Fruit fly (Drosophila melanogaster) whole organism: ENCODE measurements around the gene CG15882.

Experiments
- CG8478 ChIP-seq: fragments of >200 bp; optimal IDR thresholded peaks from 2 replicates; lab custom pipeline; 2018; ENCODE audit warnings: inconsistent platforms
- pan ChIP-seq: fragments of >200 bp; optimal IDR thresholded peaks from 2 replicates; lab custom pipeline; 2017
- psq ChIP-seq: fragments of >200 bp; optimal IDR thresholded peaks from 2 replicates; lab custom pipeline; 2017

dm6 chrX:19166152-19166935 is 42.2 kb upstream of the CG15882 start:
- TF ChIP-seq pan (lab: Kevin White, UChicago) = no peak
- no peak for TF ChIP-seq CG8478
- no peak for TF ChIP-seq psq
